Worm (Caenorhabditis elegans): ENCODE measurements around the gene efhc-1.

efhc-1 gene

ce11 chrX:10340044-10340443, 18.1 kb upstream of the efhc-1 start:
- TF ChIP-seq W03F9.2 (tag; optimal IDR thresholded peaks at IDR 0.05) (no peak), dao-5 (tag; optimal IDR thresholded peaks at IDR 0.05) (no peak), him-1 (tag; optimal IDR thresholded peaks at IDR 0.05) (no peak)

- no peak for TF ChIP-seq W03F9.2 (tag; optimal IDR thresholded peaks at IDR 0.05)
- no peak for TF ChIP-seq him-1 (tag; optimal IDR thresholded peaks at IDR 0.05)
- TF ChIP-seq dao-5 (tag; optimal IDR thresholded peaks at IDR 0.05): no peak
These were observed 17.2 kb upstream of the efhc-1 start, which contains the start of gene R07E3.1 for ce11 chrX:10340986-10341385. Gene R07E3.1, minus strand, starts transcription at chrX:10341161.

ce11 chrX:10350151-10350550, 8.0 kb upstream of the efhc-1 start:
- no peak for TF ChIP-seq dao-5 (tag; optimal IDR thresholded peaks at IDR 0.05)
- no peak for TF ChIP-seq W03F9.2 (tag; optimal IDR thresholded peaks at IDR 0.05)
- TF ChIP-seq him-1 (tag; optimal IDR thresholded peaks at IDR 0.05): no peak

DNA sequence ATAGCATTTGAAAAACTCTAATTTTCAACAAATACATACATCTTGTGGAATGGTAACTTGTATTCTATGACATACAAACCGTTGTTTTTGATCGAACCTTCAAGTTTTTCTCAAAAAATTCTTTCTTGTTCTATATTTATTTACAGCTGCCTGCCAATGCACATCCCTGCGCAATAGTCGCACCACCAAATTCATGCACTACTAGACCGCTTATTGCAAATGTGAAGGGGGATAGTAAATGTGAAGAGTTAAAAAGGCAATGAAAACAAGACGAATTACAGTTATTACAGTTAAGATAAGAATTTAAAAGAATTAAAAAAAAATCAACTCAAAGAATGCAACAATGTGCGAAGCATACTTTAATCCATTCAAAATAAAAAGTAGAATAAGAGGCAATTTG, 4.3 kb upstream of the efhc-1 start:
- TF ChIP-seq him-1 (tag; optimal IDR thresholded peaks at IDR 0.05) (no peak), dao-5 (tag; optimal IDR thresholded peaks at IDR 0.05) (no peak), W03F9.2 (tag; optimal IDR thresholded peaks at IDR 0.05) (no peak)

ce11 chrX:10355650-10356049, 2.5 kb upstream of the efhc-1 start, which contains the start of gene R07E3.7:
Gene R07E3.7, minus strand, starts transcription at chrX:10355750.
- TF ChIP-seq dao-5 (tag; optimal IDR thresholded peaks at IDR 0.05) (no peak), W03F9.2 (tag; optimal IDR thresholded peaks at IDR 0.05) (no peak), him-1 (tag; optimal IDR thresholded peaks at IDR 0.05) (no peak)

DNA sequence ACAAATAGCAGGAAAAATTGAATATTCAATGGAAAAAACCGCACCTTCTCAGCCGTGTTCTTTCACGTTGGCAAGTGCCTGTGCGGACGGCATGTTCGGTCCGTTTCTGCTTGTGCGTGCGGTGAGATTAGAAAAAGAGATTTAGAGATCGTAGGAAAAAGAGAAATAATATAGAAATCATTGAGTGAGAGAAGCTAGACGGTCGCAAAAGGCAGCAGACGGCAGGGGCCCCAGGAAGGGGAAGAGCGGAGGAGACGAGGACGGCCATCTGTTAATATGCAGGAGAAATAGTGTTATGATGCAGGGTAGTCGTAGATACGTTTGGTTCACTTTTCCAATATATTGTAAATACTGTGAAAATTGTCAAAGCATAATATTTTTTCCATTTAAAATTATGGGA, 14.4 kb downstream of the efhc-1 start, which contains the start of gene Y49A10A.2:
Y49A10A.2 (minus strand) TSS at position 109 of the 400 bp plus-strand sequence.
- no peak for TF ChIP-seq dao-5 (tag; optimal IDR thresholded peaks at IDR 0.05)
- no peak for TF ChIP-seq W03F9.2 (tag; optimal IDR thresholded peaks at IDR 0.05)
- no peak for TF ChIP-seq him-1 (tag; optimal IDR thresholded peaks at IDR 0.05)

ce11 chrX:10373581-10373980, 15.4 kb downstream of the efhc-1 start:
- TF ChIP-seq dao-5 (tag; optimal IDR thresholded peaks at IDR 0.05) (no peak), W03F9.2 (tag; optimal IDR thresholded peaks at IDR 0.05) (no peak), him-1 (tag; optimal IDR thresholded peaks at IDR 0.05) (no peak)

DNA sequence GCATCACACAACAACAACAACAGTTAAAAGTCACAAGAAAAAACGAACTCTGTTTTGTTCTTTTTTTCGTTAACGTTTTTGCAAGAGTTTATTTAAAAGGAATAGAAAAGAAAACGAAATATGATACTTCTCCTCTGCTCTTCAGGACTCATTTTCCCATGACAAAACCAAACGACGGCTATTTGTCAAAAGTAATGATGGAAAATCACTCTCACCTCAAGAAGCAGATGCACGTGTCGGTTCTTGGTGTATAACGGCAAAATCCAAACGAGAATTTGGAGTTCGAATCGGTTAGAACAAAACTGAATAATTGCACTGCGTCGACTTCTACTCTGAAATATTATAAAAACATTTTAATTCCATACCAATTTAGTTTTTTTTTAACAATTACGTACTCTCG, 18.8 kb downstream of the efhc-1 start:
- TF ChIP-seq dao-5 (tag; optimal IDR thresholded peaks at IDR 0.05): no peak
- TF ChIP-seq him-1 (tag; optimal IDR thresholded peaks at IDR 0.05): no peak
- no peak for TF ChIP-seq W03F9.2 (tag; optimal IDR thresholded peaks at IDR 0.05)

DNA sequence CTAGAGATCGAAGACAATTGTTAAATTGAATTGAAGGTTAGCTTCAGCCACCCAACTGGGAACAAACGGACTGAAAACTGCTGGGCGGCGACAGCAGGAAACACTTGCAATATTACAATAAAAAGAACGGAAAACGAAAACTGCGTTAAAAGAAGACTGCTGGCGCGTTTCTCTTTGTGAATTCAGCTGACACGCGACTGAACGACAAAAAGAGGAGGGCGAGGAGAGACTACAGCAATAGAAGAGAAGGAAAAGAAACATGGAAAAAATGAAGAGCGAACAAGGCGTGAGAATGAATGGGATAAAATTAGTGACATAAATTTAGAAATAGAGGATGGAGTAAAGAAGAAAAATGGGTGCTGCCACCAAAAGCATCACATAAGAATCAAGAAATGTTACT, 19.5 kb downstream of the efhc-1 start:
- TF ChIP-seq W03F9.2 (tag; optimal IDR thresholded peaks at IDR 0.05) (peak; percentile 81), him-1 (tag; optimal IDR thresholded peaks at IDR 0.05) (peak; percentile 28), dao-5 (tag; optimal IDR thresholded peaks at IDR 0.05) (no peak)

DNA sequence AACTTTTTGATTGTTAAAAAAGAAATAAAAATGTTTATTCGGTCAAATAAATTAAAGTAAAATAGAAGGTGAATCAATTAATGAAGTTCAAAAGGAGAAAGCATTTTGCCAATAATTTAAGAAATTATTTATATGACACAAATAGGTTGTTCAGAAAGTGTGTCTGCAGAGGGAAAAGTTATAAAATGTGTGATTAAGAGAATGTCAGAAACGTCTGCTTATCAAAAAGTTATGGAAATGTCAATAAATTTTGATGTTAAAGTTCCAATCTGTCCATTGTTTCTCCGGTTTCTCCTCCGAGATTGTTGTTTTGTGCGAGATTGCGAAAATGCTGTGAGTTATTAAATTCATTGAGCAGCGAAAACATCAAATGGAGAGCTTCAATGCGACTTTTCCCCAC, 21.5 kb downstream of the efhc-1 start, which contains the start of gene rme-4:
rme-4 (minus strand) TSS at position 168 of the 400 bp plus-strand sequence.
- TF ChIP-seq W03F9.2 (tag; optimal IDR thresholded peaks at IDR 0.05): no peak
- TF ChIP-seq dao-5 (tag; optimal IDR thresholded peaks at IDR 0.05): no peak
- no peak for TF ChIP-seq him-1 (tag; optimal IDR thresholded peaks at IDR 0.05)

DNA sequence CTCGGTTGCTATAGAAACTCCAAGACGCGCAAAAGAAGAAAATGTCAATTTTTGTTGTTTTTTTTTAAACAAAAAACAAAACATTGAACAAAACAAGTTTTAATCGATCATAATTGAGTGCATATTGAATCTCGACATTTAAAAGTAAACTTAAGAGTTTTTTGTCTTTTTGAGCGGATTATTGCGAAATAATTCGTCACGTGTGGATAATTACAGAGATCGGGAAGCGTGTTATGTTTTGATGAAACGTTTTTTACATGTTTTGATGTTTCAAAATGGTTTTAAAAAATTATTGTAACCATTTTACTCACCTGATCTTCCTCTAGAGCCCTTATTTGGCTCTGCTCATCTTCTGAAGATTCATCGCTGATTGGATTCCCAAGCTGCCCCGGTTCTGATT, 27.8 kb downstream of the efhc-1 start:
- no peak for TF ChIP-seq dao-5 (tag; optimal IDR thresholded peaks at IDR 0.05)
- TF ChIP-seq him-1 (tag; optimal IDR thresholded peaks at IDR 0.05): no peak
- no peak for TF ChIP-seq W03F9.2 (tag; optimal IDR thresholded peaks at IDR 0.05)

DNA sequence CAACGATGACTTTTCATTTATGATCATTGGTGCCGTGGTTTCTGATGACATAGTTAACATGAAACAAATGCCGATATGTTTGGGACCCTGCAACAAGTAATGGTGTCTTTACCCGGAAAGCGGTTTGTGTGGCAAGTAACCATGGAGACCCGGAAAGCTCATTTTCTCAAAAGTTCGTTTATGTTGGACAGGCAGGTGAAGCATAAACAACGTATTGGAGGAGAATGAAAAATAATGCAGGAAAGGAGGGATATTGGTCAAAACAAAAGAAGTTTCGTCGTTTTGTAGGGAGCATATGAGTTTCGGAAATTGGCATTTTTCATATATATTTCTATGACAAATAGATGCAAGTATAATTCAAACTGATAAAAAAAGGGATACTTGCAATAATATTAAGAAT, 28.2 kb downstream of the efhc-1 start, which contains the start of gene dyf-6:
dyf-6 (minus strand) TSS at position 101 of the 400 bp plus-strand sequence.
- TF ChIP-seq W03F9.2 (tag; optimal IDR thresholded peaks at IDR 0.05): no peak
- no peak for TF ChIP-seq him-1 (tag; optimal IDR thresholded peaks at IDR 0.05)
- TF ChIP-seq dao-5 (tag; optimal IDR thresholded peaks at IDR 0.05): no peak

DNA sequence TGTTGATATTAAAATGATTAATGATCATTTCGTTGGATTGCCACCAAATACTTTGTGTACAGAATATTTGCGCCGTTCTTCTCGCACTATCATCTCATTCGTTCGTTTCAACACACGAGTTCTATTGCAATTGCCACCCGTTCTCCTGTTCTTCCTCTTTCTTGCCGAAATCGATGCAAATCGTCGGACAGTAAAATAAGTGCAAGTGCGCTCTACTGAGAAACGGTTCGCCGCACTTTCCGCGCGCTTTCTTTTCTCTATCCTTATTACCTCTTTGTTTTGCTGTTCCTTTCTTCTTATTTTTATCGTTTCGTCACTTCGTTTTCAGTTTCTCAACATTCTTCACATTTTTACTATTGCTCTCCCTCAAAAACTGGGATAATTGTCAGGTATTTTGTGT, 33.0 kb downstream of the efhc-1 start:
- TF ChIP-seq dao-5 (tag; optimal IDR thresholded peaks at IDR 0.05) (no peak), W03F9.2 (tag; optimal IDR thresholded peaks at IDR 0.05) (no peak), him-1 (tag; optimal IDR thresholded peaks at IDR 0.05) (no peak)

- TF ChIP-seq dao-5 (tag; optimal IDR thresholded peaks at IDR 0.05) (no peak), him-1 (tag; optimal IDR thresholded peaks at IDR 0.05) (no peak), W03F9.2 (tag; optimal IDR thresholded peaks at IDR 0.05) (no peak)
These were observed 34.6 kb downstream of the efhc-1 start for ce11 chrX:10392792-10393191.

ce11 chrX:10393362-10393761, 35.2 kb downstream of the efhc-1 start:
- TF ChIP-seq dao-5 (tag; optimal IDR thresholded peaks at IDR 0.05): no peak
- TF ChIP-seq W03F9.2 (tag; optimal IDR thresholded peaks at IDR 0.05): no peak
- TF ChIP-seq him-1 (tag; optimal IDR thresholded peaks at IDR 0.05): no peak

Data from whole organism, L4/young adult.